Fruit fly (Drosophila melanogaster) ovary, adult (tissue): Measurements from ENCODE around the gene cona.

Experiments
- CG17801 ChIP-seq: fragments of 200-800 bp; optimal IDR thresholded peaks from 2 replicates; lab custom pipeline; 2019; ENCODE audit warnings: missing biosample characterization, mild to moderate bottlenecking, missing genetic modification characterization, moderate library complexity; ENCODE audit not compliant: partially characterized antibody

The cona gene

dm6 chr3R:18394876-18395275, 9.2 kb downstream of the cona start:
- TF ChIP-seq CG17801, result no peak

- no peak for TF ChIP-seq CG17801
Measured at dm6 chr3R:18395694-18396093, 10.1 kb downstream of the cona start.

DNA sequence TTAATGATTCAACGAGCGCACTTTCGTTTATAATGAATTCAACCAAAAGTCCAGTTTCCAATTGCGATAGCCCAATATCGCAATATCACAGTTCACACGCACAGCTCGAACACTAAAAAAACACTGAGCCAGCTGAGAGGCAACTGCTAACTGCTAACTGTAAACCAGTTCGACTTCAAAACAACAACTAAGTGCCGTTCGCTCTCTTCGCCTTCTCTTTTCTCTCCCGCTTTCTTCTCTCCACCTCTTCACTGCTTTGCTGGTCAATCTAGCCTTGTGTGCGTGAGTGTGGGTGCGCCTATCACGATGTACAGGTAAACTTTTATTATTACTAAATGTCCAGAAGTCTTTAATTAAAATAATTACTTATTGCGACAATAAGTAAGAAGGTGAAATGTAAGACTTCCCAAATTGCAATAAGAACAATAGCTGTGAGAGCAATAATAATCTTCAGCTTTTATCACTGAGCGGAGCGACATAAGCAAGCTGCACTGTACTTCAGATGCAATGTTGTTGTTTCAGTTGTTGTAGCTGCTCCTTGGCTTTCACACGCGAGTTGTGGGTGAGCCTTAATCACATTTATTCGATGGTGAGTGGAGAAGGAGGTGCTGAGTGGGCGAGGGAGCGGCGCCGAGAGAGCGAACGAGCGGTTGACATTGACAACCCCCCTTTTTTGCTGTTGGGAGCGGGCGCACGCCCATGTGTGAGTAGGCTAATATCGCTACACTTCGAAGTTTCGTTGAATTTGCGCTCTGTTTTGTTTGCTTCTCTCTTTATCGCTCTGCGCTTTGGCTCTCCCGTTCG, 11.4 kb downstream of the cona start, which contains the start of gene Vti1b:
TSS of gene Vti1b (plus strand) at position 195 of the 804 bp plus-strand sequence.
- TF ChIP-seq CG17801, result peak; percentile 96

dm6 chr3R:18397834-18398378, 12.3 kb downstream of the cona start:
- TF ChIP-seq CG17801, result no peak

DNA sequence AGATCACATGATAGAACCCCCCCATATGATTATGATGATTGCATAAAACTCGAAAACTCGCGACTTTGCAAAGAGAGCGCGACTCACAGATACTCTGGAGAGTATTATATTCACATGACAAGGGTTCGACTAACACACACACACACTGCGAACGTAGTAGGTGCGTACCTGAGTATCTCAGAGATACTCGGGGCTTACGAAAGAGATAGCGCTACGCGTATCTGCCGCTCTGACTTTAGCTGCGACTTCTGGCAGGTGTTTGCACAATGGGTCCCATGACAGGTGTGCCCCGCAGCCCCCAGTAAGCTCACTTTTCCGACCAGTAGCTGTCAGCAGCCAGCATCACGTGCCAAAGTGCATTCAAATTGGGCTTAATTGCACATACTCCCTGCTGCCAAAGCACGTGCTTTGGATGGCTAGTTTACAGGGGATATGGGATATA, 12.9 kb downstream of the cona start:
- TF ChIP-seq CG17801, result no peak

dm6 chr3R:18398954-18399697, 13.5 kb downstream of the cona start, which contains the start of gene Vha100-2:
TSS of gene Vha100-2 (minus strand) at chr3R:18399169.
- TF ChIP-seq CG17801, result peak; percentile 53

DNA sequence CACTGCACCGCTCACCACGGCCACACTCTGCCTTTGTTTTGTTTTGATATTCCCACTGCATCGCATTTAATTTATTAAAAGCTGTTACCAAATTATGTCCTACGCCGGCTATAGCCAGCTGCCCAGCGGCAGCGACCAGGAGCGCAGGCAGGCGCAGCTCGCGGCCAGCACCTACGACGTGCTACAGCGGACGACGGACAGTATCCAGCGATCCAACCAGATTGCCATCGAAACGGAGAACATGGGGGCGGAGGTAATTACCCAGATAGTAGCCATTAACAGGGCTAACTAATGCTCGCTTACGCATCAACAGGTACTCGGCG, 14.0 kb downstream of the cona start:
- no peak for TF ChIP-seq CG17801

DNA sequence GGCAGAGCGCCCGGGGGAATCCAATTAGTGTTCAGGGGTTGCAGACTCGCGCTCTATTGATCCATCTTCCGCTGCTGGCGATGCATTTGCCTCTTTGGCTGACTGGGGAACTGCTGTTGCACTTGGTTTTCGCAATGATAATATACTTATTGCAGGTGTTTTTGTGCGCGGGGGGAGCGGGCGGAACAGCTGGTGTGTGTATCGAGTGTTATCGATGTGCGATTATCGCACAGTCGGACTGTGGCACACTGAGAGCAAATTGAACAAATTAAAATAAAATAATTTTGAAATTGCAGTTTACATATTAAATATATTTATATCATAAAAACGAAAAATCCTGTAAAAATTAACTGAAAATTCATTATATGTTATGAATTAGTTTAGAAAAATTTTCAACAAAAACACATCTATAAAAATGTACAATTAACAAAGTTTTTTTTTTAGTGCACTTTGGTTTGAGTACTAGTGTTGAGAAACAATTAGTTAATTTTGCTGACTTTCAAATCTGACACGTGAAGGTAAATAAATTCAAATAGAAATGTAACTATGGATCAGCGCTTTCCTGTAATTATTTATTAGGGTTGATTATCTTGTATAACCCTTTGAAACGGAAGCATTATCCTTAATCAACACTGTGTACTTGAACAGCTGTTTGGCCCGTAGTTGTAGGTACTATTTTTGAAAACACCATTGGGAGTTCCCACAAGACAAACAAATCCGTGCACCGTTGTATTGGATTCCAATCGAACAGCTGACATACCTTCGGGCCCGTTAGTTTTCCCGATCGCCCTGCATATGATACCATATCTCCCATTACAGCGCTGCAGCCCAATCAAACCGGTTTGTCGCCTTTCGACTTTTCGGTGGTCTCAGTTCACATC, 17.2 kb downstream of the cona start, which contains the start of the genes Wdr37 and koko:
TSS of gene Wdr37 (minus strand) at position 168 of the 881 bp plus-strand sequence.
TSS of gene koko (plus strand) at position 478 of the 881 bp plus-strand sequence.
- peak; percentile 98 for TF ChIP-seq CG17801

DNA sequence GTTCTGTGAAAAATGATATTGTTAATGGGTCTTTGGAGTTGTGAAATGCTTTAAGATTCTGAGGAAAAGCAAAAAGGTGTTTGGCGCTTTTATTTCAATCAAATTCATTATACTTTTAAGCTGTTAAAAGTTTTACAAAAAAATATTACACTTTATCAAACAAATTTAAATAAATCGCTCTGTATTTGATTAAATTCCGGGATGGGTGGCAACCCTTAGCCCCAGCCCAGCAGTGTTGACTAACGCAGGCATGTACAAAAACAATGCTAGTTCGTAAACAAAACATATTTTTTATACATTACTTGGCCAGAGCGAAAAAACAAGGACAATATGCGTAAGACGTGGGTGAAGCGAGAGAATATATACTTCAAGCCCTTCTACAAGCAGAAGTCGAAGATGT, 19.1 kb downstream of the cona start, which contains the start of gene CG7685:
TSS of gene CG7685 (plus strand) at position 228 of the 400 bp plus-strand sequence.
- TF ChIP-seq CG17801, result peak; percentile 70

DNA sequence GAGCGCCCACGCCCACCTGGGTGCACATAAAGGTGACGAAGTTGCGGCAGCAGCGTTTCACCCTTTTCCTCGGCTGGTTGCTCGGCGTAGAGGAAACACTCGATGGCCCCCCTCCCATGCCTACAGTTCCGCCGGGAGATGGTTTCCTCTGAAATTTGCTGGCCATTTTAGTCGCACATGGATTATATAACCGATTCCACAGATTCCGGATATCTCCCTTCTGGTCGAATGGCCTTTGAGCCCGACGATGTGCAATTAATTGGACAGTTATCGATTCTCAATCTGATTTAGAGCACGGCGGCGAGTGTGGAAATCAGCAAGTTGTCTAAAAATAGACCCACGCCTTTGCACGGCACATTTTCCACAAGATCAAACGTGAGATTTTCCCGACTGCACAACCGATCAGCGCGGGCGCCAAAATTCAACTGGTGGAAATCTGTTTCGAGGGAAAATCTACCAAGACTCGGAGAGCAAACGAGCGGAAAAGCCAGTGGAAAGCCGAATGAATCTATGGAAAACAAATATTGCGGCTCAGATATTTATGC, 25.6 kb downstream of the cona start, which contains the start of gene CG10864:
TSS of gene CG10864 (minus strand) at position 427 of the 545 bp plus-strand sequence.
- no peak for TF ChIP-seq CG17801

DNA sequence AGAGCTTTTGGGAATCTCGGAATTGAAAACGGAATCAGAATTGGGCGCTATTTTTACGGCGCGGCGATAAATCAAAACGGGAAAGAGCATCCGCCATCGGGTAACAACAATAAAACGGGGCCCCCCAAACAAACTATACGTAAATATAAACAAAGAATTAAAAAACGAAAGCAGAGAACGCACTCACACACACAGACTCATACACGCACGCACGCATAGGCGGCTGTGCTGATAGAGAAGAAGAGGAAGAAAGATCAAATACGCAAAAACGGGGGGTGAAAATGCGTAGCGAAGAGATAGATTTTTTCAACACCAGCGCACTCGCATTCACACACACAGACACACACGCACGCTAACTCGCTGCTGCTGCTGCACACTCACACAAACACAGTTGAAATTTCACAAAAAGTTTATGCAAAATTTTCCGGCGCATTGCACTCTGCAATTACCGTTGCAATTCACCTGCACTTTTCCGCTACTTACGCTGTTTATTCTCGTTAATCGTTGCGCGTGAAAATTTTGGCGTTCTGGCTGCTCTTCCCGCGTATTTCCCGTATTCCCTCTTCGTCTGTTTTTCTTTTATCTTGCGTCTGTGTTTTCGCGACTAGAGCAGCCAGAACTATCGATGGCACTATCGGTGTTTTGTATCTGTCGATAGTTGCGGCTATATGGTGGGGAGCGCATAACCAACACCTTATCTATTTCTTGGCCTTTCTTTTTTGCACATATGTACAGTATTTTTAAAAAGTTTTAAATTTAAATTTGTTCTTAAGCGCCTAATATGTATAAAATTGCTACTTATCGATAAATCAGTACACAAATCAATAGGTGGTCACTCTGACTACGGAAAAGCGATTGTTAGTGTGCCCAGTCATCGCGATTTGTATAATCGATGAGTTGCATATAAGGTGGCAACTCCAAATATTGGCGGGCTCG, 26.9 kb downstream of the cona start, which contains the start of gene CG31122:
TSS of gene CG31122 (minus strand) at position 596 of the 936 bp plus-strand sequence.
- TF ChIP-seq CG17801, result no peak

DNA sequence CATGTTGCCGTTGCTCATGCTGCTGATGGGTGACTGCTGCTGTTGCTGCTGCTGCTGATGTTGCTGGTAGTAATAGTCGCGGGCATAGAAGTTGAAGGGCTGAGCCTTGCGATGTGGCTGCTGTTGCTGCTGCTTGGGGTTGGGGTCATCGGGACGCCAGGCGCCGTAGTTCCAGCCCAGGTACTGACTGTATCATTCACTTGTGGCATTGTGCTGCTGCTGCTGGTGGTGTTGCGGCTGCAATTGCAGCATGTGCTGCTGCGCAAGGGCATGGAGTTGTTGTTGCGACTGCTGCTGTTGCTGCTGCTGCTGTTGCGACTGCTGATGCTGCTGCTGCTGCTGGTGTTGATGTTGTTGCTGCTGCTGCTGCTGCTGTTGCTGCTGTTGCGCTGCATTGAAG, 36.8 kb downstream of the cona start:
- no peak for TF ChIP-seq CG17801

- TF ChIP-seq CG17801, result no peak
Measured at dm6 chr3R:18423352-18423751, 37.7 kb downstream of the cona start.

DNA sequence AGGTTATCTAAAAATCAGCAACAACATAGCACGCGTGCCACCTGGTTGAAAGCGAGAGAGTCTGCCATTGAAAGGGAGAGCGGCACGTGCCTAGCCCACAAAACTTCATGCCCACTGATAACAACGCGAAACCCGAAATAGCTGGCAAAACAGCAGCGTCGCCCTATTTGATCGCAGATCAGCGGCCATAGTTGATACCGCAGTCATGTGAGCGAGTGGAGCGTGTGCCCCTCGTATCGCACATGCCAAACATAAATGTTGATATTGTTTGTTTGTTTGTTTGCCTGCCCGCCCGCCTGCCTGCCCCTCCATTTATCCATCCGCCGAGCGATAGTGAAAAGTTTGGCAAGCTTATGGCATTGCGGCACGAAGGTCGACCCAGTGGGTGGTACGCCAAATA, 47.3 kb downstream of the cona start:
- TF ChIP-seq CG17801, result no peak
